Worm (Caenorhabditis elegans): ENCODE data around the gene pxn-2.

DNA sequence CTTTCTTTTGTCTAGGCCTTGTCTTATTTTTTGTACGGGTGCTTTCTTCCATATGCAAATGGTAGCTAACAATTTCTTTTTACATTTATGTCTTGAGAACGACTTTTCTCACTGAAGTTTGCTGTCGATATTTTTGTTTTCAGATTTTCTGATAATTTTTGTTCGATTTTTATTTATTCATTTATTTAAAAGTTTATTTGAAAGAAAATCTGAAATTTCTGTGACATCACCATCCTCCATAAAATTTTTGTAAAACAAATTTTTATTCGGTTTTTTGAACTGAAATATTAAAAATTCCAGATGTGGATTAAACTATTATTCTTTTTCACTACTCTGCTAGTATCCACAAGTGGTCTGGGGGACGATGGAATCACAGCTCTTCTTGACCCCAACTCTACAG lies 25.3 kb downstream of the pxn-2 start, which contains the start of gene pbo-4:
- TF ChIP-seq him-1 (tag; optimal IDR thresholded peaks at IDR 0.05) (no peak), W03F9.2 (tag; optimal IDR thresholded peaks at IDR 0.05) (no peak), dao-5 (tag; optimal IDR thresholded peaks at IDR 0.05) (no peak)

Data from whole organism, L4/young adult.